Fruit fly (Drosophila melanogaster): ENCODE results near the gene CG17283.
"Not testable (repeated sequence)": the region's sequence is repeated elsewhere in the genome, so short reads cannot be mapped to it uniquely, and the experiment has no call there.

DNA sequence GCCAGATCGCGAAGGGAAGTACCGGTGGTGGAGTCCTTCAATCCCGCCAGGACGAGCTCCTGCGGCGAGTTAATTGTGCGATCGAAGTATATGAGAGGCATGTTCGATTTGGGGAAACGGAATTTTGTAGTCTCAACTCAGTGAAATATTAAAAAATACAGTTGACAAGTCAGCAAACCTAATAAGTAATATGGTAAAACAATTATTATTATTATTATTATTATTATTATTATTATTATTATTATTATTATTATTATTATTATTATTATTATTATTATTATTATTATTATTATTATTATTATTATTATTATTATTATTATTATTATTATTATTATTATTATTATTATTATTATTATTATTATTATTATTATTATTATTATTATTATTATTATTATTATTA is 49.0 kb downstream of the CG17283 start, which contains the start of gene CG14330:
- not testable (repeated sequence) for TF ChIP-seq CG8478, psq (optimal IDR thresholded peaks at IDR 0.05)
